Worm (Caenorhabditis elegans): ENCODE measurements around the gene F13E6.1.

F13E6.1 gene

ce11 chrX:10677009-10677408 is at the start of gene F13E6.1:
F13E6.1 (minus strand) TSS chrX:10677109.
- TF ChIP-seq nhr-28 (tag; optimal IDR thresholded peaks at IDR 0.05) (no peak), lin-13 (tag; optimal IDR thresholded peaks at IDR 0.05) (no peak), mab-5 (tag; optimal IDR thresholded peaks at IDR 0.05) (no peak), nhr-12 (tag; optimal IDR thresholded peaks at IDR 0.05) (no peak), snpc-4 (tag; optimal IDR thresholded peaks at IDR 0.05) (no peak), M03D4.4 (tag; optimal IDR thresholded peaks at IDR 0.05) (no peak), sem-2 (GFP tag; optimal IDR thresholded peaks at IDR 0.05) (no peak), drap-1 (GFP tag; optimal IDR thresholded peaks at IDR 0.05) (no peak), nhr-2 (tag; optimal IDR thresholded peaks at IDR 0.05) (no peak), elt-3 (tag; optimal IDR thresholded peaks at IDR 0.05) (no peak), mls-2 (tag; optimal IDR thresholded peaks at IDR 0.05) (no peak), zip-8 (tag; optimal IDR thresholded peaks at IDR 0.05) (no peak), lin-32 (GFP tag; optimal IDR thresholded peaks at IDR 0.05) (no peak), unc-39 (tag; optimal IDR thresholded peaks at IDR 0.05) (no peak), lsy-2 (tag; optimal IDR thresholded peaks at IDR 0.05) (no peak), ztf-11 (tag; optimal IDR thresholded peaks at IDR 0.05) (no peak), ham-2 (GFP tag; optimal IDR thresholded peaks at IDR 0.05) (no peak), ces-1 (GFP tag; optimal IDR thresholded peaks at IDR 0.05) (no peak), nhr-237 (tag; optimal IDR thresholded peaks at IDR 0.05) (no peak)

ce11 chrX:10721954-10722353 is 45.0 kb upstream of the F13E6.1 start, which contains the start of gene mbr-1:
mbr-1 (minus strand) TSS chrX:10722054.
- no peak for TF ChIP-seq tbx-8 (GFP tag; optimal IDR thresholded peaks at IDR 0.05)

- no peak for TF ChIP-seq ceh-39 (tag; optimal IDR thresholded peaks at IDR 0.05)
- no peak for TF ChIP-seq ceh-43 (GFP tag; optimal IDR thresholded peaks at IDR 0.05)
- TF ChIP-seq hlh-1 (tag; optimal IDR thresholded peaks at IDR 0.05), result no peak
- no peak for TF ChIP-seq nhr-2 (tag; optimal IDR thresholded peaks at IDR 0.05)
- no peak for TF ChIP-seq unc-120 (tag; optimal IDR thresholded peaks at IDR 0.05; ENCODE audit: poor library complexity, severe bottlenecking)
- TF ChIP-seq mls-2 (tag; optimal IDR thresholded peaks at IDR 0.05), result no peak
- TF ChIP-seq ztf-11 (tag; optimal IDR thresholded peaks at IDR 0.05), result no peak
- no peak for TF ChIP-seq ceh-83 (GFP tag; optimal IDR thresholded peaks at IDR 0.05)
- TF ChIP-seq nhr-12 (tag; optimal IDR thresholded peaks at IDR 0.05), result no peak
Measured at ce11 chrX:10717019-10717418, 40.1 kb upstream of the F13E6.1 start, which contains the start of gene T01C1.4. T01C1.4 (minus strand) TSS chrX:10717119.

DNA sequence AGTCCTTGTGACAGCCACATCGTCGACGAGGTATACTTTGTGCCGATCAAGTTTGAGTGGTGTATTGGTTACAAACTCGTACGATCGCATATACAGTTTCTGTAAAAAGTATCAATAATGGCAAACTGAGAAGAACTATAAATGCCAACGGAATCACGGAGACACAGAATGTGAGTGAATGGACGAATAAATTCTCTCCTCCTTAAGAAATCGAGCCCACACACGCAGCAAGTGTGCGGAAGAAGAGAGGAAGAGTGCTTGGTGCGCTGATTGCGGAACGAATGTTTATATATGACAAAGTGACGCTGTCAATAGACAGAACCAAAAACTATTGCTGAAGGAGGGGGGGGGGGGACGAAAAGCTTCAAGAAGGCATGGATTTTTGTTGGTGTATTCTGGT is 34.9 kb upstream of the F13E6.1 start, which contains the start of gene rhgf-1:
rhgf-1 (minus strand) TSS at position 101 of the 400 bp plus-strand sequence.
- TF ChIP-seq elt-1 (tag; optimal IDR thresholded peaks at IDR 0.05; ENCODE audit: borderline replicate concordance, insufficient read depth), result no peak
- no peak for TF ChIP-seq sptf-1 (tag; optimal IDR thresholded peaks at IDR 0.05)
- no peak for TF ChIP-seq ces-1 (GFP tag; optimal IDR thresholded peaks at IDR 0.05)
- no peak for TF ChIP-seq lin-32 (GFP tag; optimal IDR thresholded peaks at IDR 0.05)
- TF ChIP-seq tbx-8 (GFP tag; optimal IDR thresholded peaks at IDR 0.05), result no peak
- no peak for TF ChIP-seq M03D4.4 (tag; optimal IDR thresholded peaks at IDR 0.05)
- TF ChIP-seq ztf-11 (tag; optimal IDR thresholded peaks at IDR 0.05), result no peak
- TF ChIP-seq ceh-39 (tag; optimal IDR thresholded peaks at IDR 0.05), result no peak
- no peak for TF ChIP-seq mab-5 (tag; optimal IDR thresholded peaks at IDR 0.05)
- TF ChIP-seq sem-2 (GFP tag; optimal IDR thresholded peaks at IDR 0.05), result no peak
- TF ChIP-seq nhr-12 (tag; optimal IDR thresholded peaks at IDR 0.05), result no peak
- no peak for TF ChIP-seq mep-1 (tag; optimal IDR thresholded peaks at IDR 0.05)
- no peak for TF ChIP-seq drap-1 (GFP tag; optimal IDR thresholded peaks at IDR 0.05)
- TF ChIP-seq unc-120 (tag; optimal IDR thresholded peaks at IDR 0.05; ENCODE audit: poor library complexity, severe bottlenecking), result no peak
- TF ChIP-seq unc-62 (GFP tag; optimal IDR thresholded peaks at IDR 0.05), result no peak
- TF ChIP-seq nhr-2 (tag; optimal IDR thresholded peaks at IDR 0.05), result no peak
- TF ChIP-seq hlh-1 (tag; optimal IDR thresholded peaks at IDR 0.05), result no peak
- TF ChIP-seq unc-39 (tag; optimal IDR thresholded peaks at IDR 0.05), result no peak
- no peak for TF ChIP-seq elt-3 (tag; optimal IDR thresholded peaks at IDR 0.05)

ce11 chrX:10704329-10704728 is 27.4 kb upstream of the F13E6.1 start:
- TF ChIP-seq ceh-39 (tag; optimal IDR thresholded peaks at IDR 0.05) (no peak), nhr-237 (tag; optimal IDR thresholded peaks at IDR 0.05) (no peak), unc-120 (tag; optimal IDR thresholded peaks at IDR 0.05; ENCODE audit: poor library complexity, severe bottlenecking) (no peak), tbx-8 (GFP tag; optimal IDR thresholded peaks at IDR 0.05) (no peak), nhr-76 (tag; optimal IDR thresholded peaks at IDR 0.05) (no peak), elt-3 (tag; optimal IDR thresholded peaks at IDR 0.05) (no peak), sptf-1 (tag; optimal IDR thresholded peaks at IDR 0.05) (no peak), ceh-43 (GFP tag; optimal IDR thresholded peaks at IDR 0.05) (no peak), hlh-1 (tag; optimal IDR thresholded peaks at IDR 0.05) (no peak), mep-1 (tag; optimal IDR thresholded peaks at IDR 0.05) (no peak), ces-1 (GFP tag; optimal IDR thresholded peaks at IDR 0.05) (no peak), cnd-1 (tag; optimal IDR thresholded peaks at IDR 0.05) (no peak)
